Worm (Caenorhabditis elegans): Measurements from ENCODE around the gene nipa-1.

- TF ChIP-seq nhr-12 (tag; optimal IDR thresholded peaks at IDR 0.05): no peak
- no peak for TF ChIP-seq snpc-4 (tag; optimal IDR thresholded peaks at IDR 0.05)
- no peak for TF ChIP-seq blmp-1 (tag; optimal IDR thresholded peaks at IDR 0.05; ENCODE audit: insufficient read depth)
- TF ChIP-seq nhr-25 (tag; optimal IDR thresholded peaks at IDR 0.05): no peak
- TF ChIP-seq ztf-4 (tag; optimal IDR thresholded peaks at IDR 0.05): no peak
- no peak for TF ChIP-seq unc-62 (GFP tag; optimal IDR thresholded peaks at IDR 0.05)
Observed at ce11 chrIII:3066769-3067168, 60.2 kb downstream of the nipa-1 start.
